Worm (Caenorhabditis elegans): ENCODE data around the gene sul-3.

Gene sul-3

DNA sequence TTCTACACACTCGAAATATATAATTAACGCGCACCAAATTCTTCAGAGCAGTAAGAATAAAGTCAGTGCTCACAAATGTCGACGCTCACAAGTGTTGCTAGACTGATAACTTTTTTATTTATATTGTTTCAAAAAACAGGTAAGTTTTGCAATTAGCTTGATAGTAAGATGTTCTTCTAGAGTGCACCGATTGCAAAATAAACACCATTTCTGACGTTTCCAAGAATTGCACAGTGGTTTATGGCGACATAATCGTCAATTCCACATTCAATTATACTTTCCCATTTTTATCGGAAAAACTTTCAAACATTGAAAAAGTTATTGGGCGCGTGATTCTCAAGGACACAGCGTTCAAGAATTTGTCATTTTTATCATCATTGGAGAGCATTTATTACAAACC is 33.6 kb downstream of the sul-3 start:
- TF ChIP-seq unc-62 (GFP tag; optimal IDR thresholded peaks at IDR 0.05) (no peak), elt-2 (tag; optimal IDR thresholded peaks at IDR 0.05) (peak; percentile 1)

DNA sequence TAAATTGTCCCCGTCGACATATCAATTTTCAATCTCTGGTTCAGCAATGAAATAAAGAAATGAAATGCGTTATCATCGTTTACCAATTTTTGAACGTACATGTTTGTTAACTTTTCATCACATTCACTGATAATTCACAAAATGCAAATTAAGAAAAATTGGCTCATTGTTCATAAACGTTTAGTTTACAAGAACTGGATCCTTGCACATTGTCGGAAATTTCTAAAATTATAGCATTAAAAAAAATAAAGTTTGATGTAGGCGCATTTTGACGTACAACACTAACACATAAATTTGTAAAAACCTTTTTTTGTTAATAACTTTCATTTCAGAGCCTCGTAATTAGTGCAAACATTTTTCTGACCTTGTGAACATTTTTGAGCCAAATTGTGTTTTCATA is 34.3 kb downstream of the sul-3 start, which contains the start of gene gpx-7:
Gene gpx-7 (minus strand): TSS at position 101 of the 400 bp plus-strand sequence.
- peak; percentile 50 for TF ChIP-seq elt-2 (tag; optimal IDR thresholded peaks at IDR 0.05)
- peak; percentile 11 for TF ChIP-seq pha-4 (tag; optimal IDR thresholded peaks at IDR 0.05)
- no peak for TF ChIP-seq tbx-2 (tag; optimal IDR thresholded peaks at IDR 0.05)
- TF ChIP-seq pqm-1 (tag; optimal IDR thresholded peaks at IDR 0.05): peak; percentile 43

- TF ChIP-seq lin-39 (tag; optimal IDR thresholded peaks at IDR 0.05) (no peak), hmg-11 (tag; optimal IDR thresholded peaks at IDR 0.05) (peak; percentile 28), nhr-25 (tag; optimal IDR thresholded peaks at IDR 0.05) (peak; percentile 2), eor-1 (tag; optimal IDR thresholded peaks at IDR 0.05) (no peak), nfya-1 (tag; optimal IDR thresholded peaks at IDR 0.05; ENCODE audit: insufficient read depth) (peak; percentile 48), ceh-82 (tag; optimal IDR thresholded peaks at IDR 0.05) (no peak), pha-4 (tag; optimal IDR thresholded peaks at IDR 0.05) (peak; percentile 53), elt-2 (tag; optimal IDR thresholded peaks at IDR 0.05) (peak; percentile 29), nhr-43 (tag; optimal IDR thresholded peaks at IDR 0.05; ENCODE audit: poor library complexity, severe bottlenecking) (peak; percentile 14), lin-15B (tag; optimal IDR thresholded peaks at IDR 0.05) (peak; percentile 18), mdl-1 (tag; optimal IDR thresholded peaks at IDR 0.05) (no peak), ama-1 (optimal IDR thresholded peaks at IDR 0.05) (no peak), egl-27 (tag; optimal IDR thresholded peaks at IDR 0.05) (no peak), nhr-23 (tag; optimal IDR thresholded peaks at IDR 0.05) (peak; percentile 48)
Measured at ce11 chrX:7798248-7799020, 35.6 kb downstream of the sul-3 start, which contains the start of gene adm-4. TSS of gene adm-4 (minus strand) at chrX:7798298.

- TF ChIP-seq elt-3 (tag; optimal IDR thresholded peaks at IDR 0.05): peak in 1 of 3 experiments; percentile 42
- TF ChIP-seq unc-39 (tag; optimal IDR thresholded peaks at IDR 0.05): no peak
- no peak for TF ChIP-seq unc-62 (GFP tag; optimal IDR thresholded peaks at IDR 0.05)
- peak; percentile 60 for TF ChIP-seq nhr-23 (tag; optimal IDR thresholded peaks at IDR 0.05)
- TF ChIP-seq ceh-16 (tag; optimal IDR thresholded peaks at IDR 0.05): no peak
- TF ChIP-seq lsy-12 (tag; optimal IDR thresholded peaks at IDR 0.05): peak; percentile 69
- peak; percentile 89 for TF ChIP-seq nhr-43 (tag; optimal IDR thresholded peaks at IDR 0.05; ENCODE audit: poor library complexity, severe bottlenecking)
- no peak for TF ChIP-seq mdl-1 (tag; optimal IDR thresholded peaks at IDR 0.05)
- peak; percentile 26 for TF ChIP-seq lin-39 (tag; optimal IDR thresholded peaks at IDR 0.05)
- TF ChIP-seq egl-27 (tag; optimal IDR thresholded peaks at IDR 0.05): peak; percentile 17
- TF ChIP-seq nhr-67 (tag; optimal IDR thresholded peaks at IDR 0.05): no peak
- no peak for TF ChIP-seq egl-5 (tag; optimal IDR thresholded peaks at IDR 0.05)
- TF ChIP-seq tbx-2 (tag; optimal IDR thresholded peaks at IDR 0.05): peak; percentile 45
- TF ChIP-seq pqm-1 (tag; optimal IDR thresholded peaks at IDR 0.05): peak; percentile 31
- TF ChIP-seq nfya-1 (tag; optimal IDR thresholded peaks at IDR 0.05; ENCODE audit: insufficient read depth): peak; percentile 48
- TF ChIP-seq ztf-11 (tag; optimal IDR thresholded peaks at IDR 0.05): no peak
- no peak for TF ChIP-seq ceh-9 (tag; optimal IDR thresholded peaks at IDR 0.05)
- no peak for TF ChIP-seq fkh-2 (tag; optimal IDR thresholded peaks at IDR 0.05)
- TF ChIP-seq ztf-4 (tag; optimal IDR thresholded peaks at IDR 0.05): no peak
- TF ChIP-seq elt-2 (tag; optimal IDR thresholded peaks at IDR 0.05): peak; percentile 35
- no peak for TF ChIP-seq aly-2 (tag; optimal IDR thresholded peaks at IDR 0.05)
- TF ChIP-seq jun-1 (tag; optimal IDR thresholded peaks at IDR 0.05): no peak
- no peak for TF ChIP-seq sea-2 (GFP tag; optimal IDR thresholded peaks at IDR 0.05)
- peak; percentile 10 for TF ChIP-seq lin-15B (tag; optimal IDR thresholded peaks at IDR 0.05)
- TF ChIP-seq nhr-25 (tag; optimal IDR thresholded peaks at IDR 0.05): peak; percentile 43
- no peak for TF ChIP-seq fkh-10 (GFP tag; optimal IDR thresholded peaks at IDR 0.05)
- TF ChIP-seq ceh-28 (tag; optimal IDR thresholded peaks at IDR 0.05): no peak
- no peak for TF ChIP-seq skn-1 (tag; optimal IDR thresholded peaks at IDR 0.05)
Measured at ce11 chrX:7794306-7794743, 39.7 kb downstream of the sul-3 start.

All from whole organism, L3 larva.